Worm (Caenorhabditis elegans) whole organism, L1 larva: ENCODE data around the gene eel-1.

ENCODE experiments used
- C04F5.9 ChIP-seq: sonication (generic microtip); optimal IDR thresholded peaks from 2 replicates; lab custom pipeline; 2016; ENCODE audit warnings: missing genetic modification characterization, missing compliant biosample characterization
- F16B12.6 ChIP-seq: fragments of 150-350 bp; optimal IDR thresholded peaks from 2 replicates; lab custom pipeline; 2014; ENCODE audit warnings: missing biosample characterization, missing genetic modification characterization
- Y116A8C.19 ChIP-seq: sonication (generic microtip); optimal IDR thresholded peaks from 2 replicates; lab custom pipeline; 2016; ENCODE audit warnings: missing compliant biosample characterization, missing genetic modification characterization, borderline replicate concordance
- aly-2 ChIP-seq: fragments of 150-350 bp; optimal IDR thresholded peaks from 2 replicates; lab custom pipeline; 2014; ENCODE audit warnings: missing biosample characterization, missing genetic modification characterization
- blmp-1 ChIP-seq: fragments of 150-350 bp; optimal IDR thresholded peaks from 2 replicates; lab custom pipeline; 2014; ENCODE audit warnings: missing biosample characterization, missing genetic modification characterization
- ceh-8 ChIP-seq: fragments of 200-800 bp; sonication (Bioruptor generic); optimal IDR thresholded peaks from 2 replicates; lab custom pipeline; 2018; ENCODE audit warnings: mild to moderate bottlenecking, missing genetic modification characterization, moderate library complexity, missing compliant biosample characterization
- ces-1 ChIP-seq: fragments of 150-350 bp; optimal IDR thresholded peaks from 2 replicates; lab custom pipeline; 2014; ENCODE audit warnings: missing biosample characterization, missing genetic modification reagents, missing genetic modification characterization
- dsc-1 ChIP-seq: sonication (generic microtip); optimal IDR thresholded peaks from 2 replicates; lab custom pipeline; 2016; ENCODE audit warnings: mild to moderate bottlenecking, missing genetic modification characterization, missing compliant biosample characterization
- egl-13 ChIP-seq: sonication (generic microtip); optimal IDR thresholded peaks from 2 replicates; lab custom pipeline; 2016; ENCODE audit warnings: missing genotype, missing genetic modification reagents, missing genetic modification characterization, missing compliant biosample characterization
- egl-27 ChIP-seq, 2 experiments: fragments of 150-350 bp in 1 of 2; sonication (generic microtip); optimal IDR thresholded peaks; 3 replicates each; lab custom pipeline; 2017 to 2018; ENCODE audit warnings: missing biosample characterization in 2 of 2, missing genetic modification characterization in 2 of 2, missing genetic modification reagents in 2 of 2
- fkh-10 ChIP-seq: sonication (generic microtip); optimal IDR thresholded peaks from 2 replicates; lab custom pipeline; 2017; ENCODE audit warnings: missing biosample characterization, missing genetic modification reagents, missing genetic modification characterization
- hlh-17 ChIP-seq: fragments of 200-800 bp; sonication (Bioruptor generic); optimal IDR thresholded peaks from 2 replicates; lab custom pipeline; 2018; ENCODE audit warnings: missing genetic modification characterization, mild to moderate bottlenecking, missing compliant biosample characterization, moderate library complexity, borderline replicate concordance
- isw-1 ChIP-seq: fragments of 200-800 bp; sonication (Bioruptor generic); IDR thresholded peaks from 2 replicates; pipeline ENCODE4 v1.3.6; 2022; ENCODE audit warnings: missing genetic modification characterization, missing compliant biosample characterization
- jun-1 ChIP-seq: fragments of 150-350 bp; optimal IDR thresholded peaks from 2 replicates; lab custom pipeline; 2014; ENCODE audit warnings: missing biosample characterization, missing genetic modification reagents, missing genetic modification characterization
- lin-15B ChIP-seq: fragments of 150-350 bp; sonication (generic microtip); optimal IDR thresholded peaks from 3 replicates; lab custom pipeline; 2014; ENCODE audit warnings: missing biosample characterization, missing genetic modification characterization
- lir-3 ChIP-seq: sonication (generic microtip); optimal IDR thresholded peaks from 2 replicates; lab custom pipeline; 2016; ENCODE audit warnings: mild to moderate bottlenecking, missing genetic modification characterization, moderate library complexity, missing compliant biosample characterization; ENCODE audit not compliant: poor library complexity
- lsy-2 ChIP-seq, 2 experiments: fragments of 150-350 bp; optimal IDR thresholded peaks; 2 replicates each; lab custom pipeline; 2014; ENCODE audit warnings: missing biosample characterization in 2 of 2, missing genetic modification characterization in 2 of 2
- mab-9 ChIP-seq: fragments of 200-800 bp; sonication (Bioruptor generic); IDR thresholded peaks from 2 replicates; pipeline ENCODE4 v1.3.6; 2022; ENCODE audit warnings: missing genetic modification reagents, missing genetic modification characterization, missing compliant biosample characterization
- mdl-1 ChIP-seq, 2 experiments: fragments of 150-350 bp; optimal IDR thresholded peaks; 2 replicates each; lab custom pipeline; 2014 to 2017; ENCODE audit warnings: missing biosample characterization in 2 of 2, missing genetic modification characterization in 2 of 2, inconsistent platforms in 1 of 2
- nhr-11 ChIP-seq: fragments of 150-350 bp; optimal IDR thresholded peaks from 2 replicates; lab custom pipeline; 2014; ENCODE audit warnings: missing biosample characterization, missing genetic modification characterization
- nhr-19 ChIP-seq: fragments of 200-800 bp; sonication (Bioruptor generic); conservative IDR thresholded peaks from 2 replicates; pipeline ENCODE4 v1.3.6; 2022; ENCODE audit warnings: missing genetic modification characterization, missing compliant biosample characterization
- nhr-237 ChIP-seq: fragments of 150-350 bp; optimal IDR thresholded peaks from 2 replicates; lab custom pipeline; 2014; ENCODE audit warnings: missing biosample characterization, missing genetic modification characterization
- nhr-47 ChIP-seq: sonication (generic microtip); optimal IDR thresholded peaks from 2 replicates; lab custom pipeline; 2016; ENCODE audit warnings: mild to moderate bottlenecking, missing genetic modification characterization, moderate library complexity, missing compliant biosample characterization
- nhr-76 ChIP-seq: sonication (generic microtip); optimal IDR thresholded peaks from 2 replicates; lab custom pipeline; 2017; ENCODE audit warnings: missing biosample characterization, missing genetic modification characterization
- nhr-77 ChIP-seq: fragments of 150-350 bp; optimal IDR thresholded peaks from 2 replicates; lab custom pipeline; 2014; ENCODE audit warnings: missing biosample characterization, missing genetic modification characterization
- pag-3 ChIP-seq: sonication (generic microtip); optimal IDR thresholded peaks from 2 replicates; lab custom pipeline; 2017; ENCODE audit warnings: missing genetic modification characterization, mild to moderate bottlenecking, missing compliant biosample characterization, antibody characterized with exemption, borderline replicate concordance; ENCODE audit not compliant: insufficient read depth
- skn-1 ChIP-seq: fragments of 150-350 bp; optimal IDR thresholded peaks from 2 replicates; lab custom pipeline; 2014; ENCODE audit warnings: missing biosample characterization, missing genetic modification characterization
- snpc-4 ChIP-seq: fragments of 150-350 bp; optimal IDR thresholded peaks from 2 replicates; lab custom pipeline; 2014; ENCODE audit warnings: missing biosample characterization, missing genetic modification characterization
- snu-23 ChIP-seq: sonication (generic microtip); optimal IDR thresholded peaks from 2 replicates; lab custom pipeline; 2016; ENCODE audit warnings: missing genetic modification characterization, missing compliant biosample characterization
- swsn-7 ChIP-seq: sonication (generic microtip); optimal IDR thresholded peaks from 2 replicates; lab custom pipeline; 2016; ENCODE audit warnings: missing genetic modification characterization, missing compliant biosample characterization
- tbx-2 ChIP-seq: sonication (generic microtip); optimal IDR thresholded peaks from 2 replicates; lab custom pipeline; 2016; ENCODE audit warnings: missing genetic modification characterization, missing compliant biosample characterization
- unc-62 ChIP-seq: fragments of 150-350 bp; optimal IDR thresholded peaks from 2 replicates; lab custom pipeline; 2014; ENCODE audit warnings: missing biosample characterization, missing genetic modification reagents, missing genetic modification characterization
- zag-1 ChIP-seq: fragments of 150-350 bp; optimal IDR thresholded peaks from 2 replicates; lab custom pipeline; 2014; ENCODE audit warnings: missing biosample characterization, missing genetic modification characterization
- zip-4 ChIP-seq: fragments of 200-800 bp; sonication (Bioruptor generic); optimal IDR thresholded peaks from 2 replicates; lab custom pipeline; 2018; ENCODE audit warnings: mild to moderate bottlenecking, missing genetic modification characterization, moderate library complexity, missing compliant biosample characterization
- ztf-4 ChIP-seq: fragments of 150-350 bp; optimal IDR thresholded peaks from 2 replicates; lab custom pipeline; 2014; ENCODE audit warnings: missing biosample characterization, missing genetic modification characterization

The eel-1 gene

ce11 chrIV:3055320-3055719 lies 5.4 kb upstream of the eel-1 start (continued):
- TF ChIP-seq jun-1 (tag; lab: Kevin White, UChicago): no peak

- TF ChIP-seq aly-2 (tag; lab: Kevin White, UChicago) (no peak), pag-3 (tag; lab: Kevin White, UChicago) (no peak), skn-1 (tag; lab: Kevin White, UChicago) (no peak), ztf-4 (tag; lab: Kevin White, UChicago) (no peak), nhr-19 (GFP tag; lab: Robert Waterston, UW) (no peak), Y116A8C.19 (tag; lab: Kevin White, UChicago) (no peak), hlh-17 (GFP tag; lab: Kevin White, UChicago) (no peak), fkh-10 (GFP tag; lab: Kevin White, UChicago) (no peak), unc-62 (GFP tag; lab: Kevin White, UChicago) (no peak), snpc-4 (tag; lab: Kevin White, UChicago) (no peak), blmp-1 (tag; lab: Kevin White, UChicago) (no peak), C04F5.9 (no peak), nhr-237 (tag; lab: Kevin White, UChicago) (no peak), ceh-8 (GFP tag; lab: Kevin White, UChicago) (no peak), zip-4 (GFP tag; lab: Kevin White, UChicago) (no peak), snu-23 (no peak), swsn-7 (no peak), nhr-77 (tag; lab: Kevin White, UChicago) (no peak), nhr-76 (tag; lab: Kevin White, UChicago) (no peak), dsc-1 (no peak)
These were observed 3.5 kb upstream of the eel-1 start, which contains the start of gene ivph-3 for ce11 chrIV:3053428-3053827. Gene ivph-3 (plus strand): TSS chrIV:3053728.

- no peak for TF ChIP-seq ces-1
- no peak for TF ChIP-seq nhr-47 (tag; lab: Kevin White, UChicago)
- TF ChIP-seq jun-1 (tag; lab: Kevin White, UChicago): no peak
- no peak for TF ChIP-seq lin-15B (tag; lab: Kevin White, UChicago)
- TF ChIP-seq egl-13 (tag; lab: Kevin White, UChicago): no peak
- TF ChIP-seq lsy-2 (tag; optimal IDR thresholded peaks at IDR 0.05; lab: Kevin White, UChicago): no peak
- TF ChIP-seq unc-62 (GFP tag; lab: Kevin White, UChicago): no peak
- TF ChIP-seq zip-4 (GFP tag; lab: Kevin White, UChicago): no peak
- no peak for TF ChIP-seq nhr-11 (tag; lab: Kevin White, UChicago)
- no peak for TF ChIP-seq tbx-2 (tag; lab: Kevin White, UChicago)
These were observed 3.0 kb downstream of the eel-1 start for ce11 chrIV:3046889-3047288.

DNA sequence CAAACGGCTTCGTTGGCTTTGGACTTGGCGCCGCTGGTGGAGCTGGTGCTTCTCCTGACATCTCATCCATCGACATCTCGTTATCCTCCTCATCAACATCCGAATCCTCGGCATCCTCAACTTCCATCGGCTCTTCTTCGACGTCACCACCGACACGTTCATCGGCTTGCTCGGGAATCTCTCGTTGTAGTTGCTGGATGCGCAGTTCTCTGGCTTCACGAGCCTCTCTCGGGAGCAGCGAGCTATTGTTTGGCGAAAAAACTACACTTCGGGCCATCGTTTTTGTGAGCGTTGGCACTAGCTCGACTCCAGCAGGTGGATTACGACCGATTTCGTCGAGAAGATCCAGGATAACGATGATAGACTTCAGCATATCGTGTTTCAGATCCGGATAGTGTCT lies 3.9 kb downstream of the eel-1 start:
- TF ChIP-seq isw-1 (GFP tag; lab: Robert Waterston, UW) (no peak), C04F5.9 (no peak), lir-3 (tag; lab: Kevin White, UChicago) (no peak), tbx-2 (tag; lab: Kevin White, UChicago) (no peak), egl-27 (tag; optimal IDR thresholded peaks at IDR 0.05; lab: Kevin White, UChicago) (no peak), mdl-1 (tag; optimal IDR thresholded peaks at IDR 0.05; lab: Kevin White, UChicago) (no peak), F16B12.6 (no peak), dsc-1 (no peak), nhr-11 (tag; lab: Kevin White, UChicago) (no peak), ces-1 (no peak), mab-9 (GFP tag; lab: Robert Waterston, UW) (no peak), zag-1 (tag; lab: Kevin White, UChicago) (no peak), snpc-4 (tag; lab: Kevin White, UChicago) (no peak)
